Worm (Caenorhabditis elegans) whole organism, young adult: ENCODE measurements around the gene ZK105.13.

Source experiments
- B0261.1 ChIP-seq: sonication (generic microtip); optimal IDR thresholded peaks from 2 replicates; lab custom pipeline; 2016; ENCODE audit warnings: mild to moderate bottlenecking, missing genetic modification characterization, moderate library complexity, missing compliant biosample characterization
- B0336.3 ChIP-seq: fragments of 200-800 bp; sonication (Bioruptor generic); IDR thresholded peaks from 2 replicates; pipeline ENCODE4 v1.3.6; 2022; ENCODE audit warnings: missing genetic modification characterization, missing compliant biosample characterization
- C06A6.2 ChIP-seq: fragments of 200-800 bp; sonication (Bioruptor generic); conservative IDR thresholded peaks from 2 replicates; pipeline ENCODE4 v1.3.6; 2022; ENCODE audit warnings: missing genetic modification characterization, missing compliant biosample characterization
- F22D6.2 ChIP-seq: sonication (generic microtip); optimal IDR thresholded peaks from 2 replicates; lab custom pipeline; 2016; ENCODE audit warnings: mild to moderate bottlenecking, missing genetic modification characterization, missing compliant biosample characterization
- F39B2.1 ChIP-seq: fragments of 200-800 bp; sonication (Bioruptor generic); IDR thresholded peaks from 2 replicates; pipeline ENCODE4 v1.3.6; 2022; ENCODE audit warnings: missing genetic modification reagents, missing genetic modification characterization, missing compliant biosample characterization
- F49E8.2 ChIP-seq: sonication (generic microtip); optimal IDR thresholded peaks from 3 replicates; lab custom pipeline; 2017; ENCODE audit warnings: missing genetic modification characterization, mild to moderate bottlenecking, missing compliant biosample characterization, antibody characterized with exemption, moderate library complexity; ENCODE audit not compliant: insufficient read depth
- F57A8.1 ChIP-seq: fragments of 200-800 bp; sonication (Bioruptor generic); optimal IDR thresholded peaks from 2 replicates; lab custom pipeline; 2018; ENCODE audit warnings: mild to moderate bottlenecking, missing genetic modification characterization, moderate library complexity, missing compliant biosample characterization
- T07F8.4 ChIP-seq: sonication (generic microtip); optimal IDR thresholded peaks from 2 replicates; lab custom pipeline; 2016; ENCODE audit warnings: mild to moderate bottlenecking, missing genetic modification characterization, moderate library complexity, missing compliant biosample characterization
- Y56A3A.18 ChIP-seq: fragments of 200-800 bp; sonication (Bioruptor generic); IDR thresholded peaks from 2 replicates; pipeline ENCODE4 v1.3.6; 2022; ENCODE audit warnings: missing genetic modification reagents, missing genetic modification characterization, missing compliant biosample characterization
- ZK185.1 ChIP-seq: sonication (generic microtip); optimal IDR thresholded peaks from 2 replicates; lab custom pipeline; 2016; ENCODE audit warnings: mild to moderate bottlenecking, missing genetic modification characterization, missing compliant biosample characterization; ENCODE audit not compliant: poor library complexity, severe bottlenecking
- atf-7 ChIP-seq: sonication (generic microtip); optimal IDR thresholded peaks from 2 replicates; lab custom pipeline; 2017; ENCODE audit warnings: mild to moderate bottlenecking, missing genetic modification characterization, missing compliant biosample characterization
- bed-2 ChIP-seq: fragments of 200-800 bp; sonication (Bioruptor generic); IDR thresholded peaks from 2 replicates; pipeline ENCODE4 v1.3.6; 2022; ENCODE audit warnings: missing genetic modification reagents, missing genetic modification characterization, missing compliant biosample characterization
- ceh-58 ChIP-seq: fragments of 200-800 bp; sonication (Bioruptor generic); IDR thresholded peaks from 2 replicates; pipeline ENCODE4 v1.3.6; 2022; ENCODE audit warnings: missing genetic modification characterization, missing compliant biosample characterization
- egl-18 ChIP-seq: fragments of 200-800 bp; sonication (Bioruptor generic); IDR thresholded peaks from 2 replicates; pipeline ENCODE4 v1.3.6; 2022; ENCODE audit warnings: missing genetic modification reagents, missing genetic modification characterization, missing compliant biosample characterization
- egrh-3 ChIP-seq: fragments of 200-800 bp; sonication (Bioruptor generic); IDR thresholded peaks from 2 replicates; pipeline ENCODE4 v1.3.6; 2022; ENCODE audit warnings: missing genetic modification reagents, missing genetic modification characterization, missing compliant biosample characterization
- ets-4 ChIP-seq: fragments of 200-800 bp; sonication (Bioruptor generic); optimal IDR thresholded peaks from 2 replicates; lab custom pipeline; 2018; ENCODE audit warnings: mild to moderate bottlenecking, missing genetic modification characterization, missing compliant biosample characterization
- fkh-3 ChIP-seq: sonication (generic microtip); optimal IDR thresholded peaks from 2 replicates; lab custom pipeline; 2016; ENCODE audit warnings: mild to moderate bottlenecking, missing genetic modification characterization, missing compliant biosample characterization
- hlh-12 ChIP-seq: sonication (generic microtip); optimal IDR thresholded peaks from 2 replicates; lab custom pipeline; 2016; ENCODE audit warnings: missing genetic modification characterization, missing compliant biosample characterization
- hsf-1 ChIP-seq: fragments of 200-800 bp; sonication (Bioruptor generic); IDR thresholded peaks from 2 replicates; pipeline ENCODE4 v1.3.6; 2022; ENCODE audit warnings: missing genetic modification reagents, missing genetic modification characterization, missing compliant biosample characterization
- let-526 ChIP-seq: fragments of 200-800 bp; sonication (Bioruptor generic); IDR thresholded peaks from 2 replicates; pipeline ENCODE4 v1.3.6; 2022; ENCODE audit warnings: missing genetic modification reagents, missing genetic modification characterization, missing compliant biosample characterization
- let-607 ChIP-seq, 2 experiments: fragments of 200-800 bp in 1 of 2; sonication (Bioruptor generic) in 1 of 2; sonication (generic microtip) in 1 of 2; optimal IDR thresholded peaks; 2 replicates each; lab custom pipeline; 2016 to 2018; ENCODE audit warnings: mild to moderate bottlenecking in 2 of 2, missing compliant biosample characterization in 2 of 2, missing genetic modification characterization in 2 of 2, moderate library complexity in 2 of 2, missing genotype in 1 of 2
- madf-10 ChIP-seq: sonication (generic microtip); optimal IDR thresholded peaks from 2 replicates; lab custom pipeline; 2016; ENCODE audit warnings: mild to moderate bottlenecking, missing genetic modification characterization, missing compliant biosample characterization
- nhr-27 ChIP-seq: fragments of 200-800 bp; sonication (Bioruptor generic); optimal IDR thresholded peaks from 2 replicates; lab custom pipeline; 2018; ENCODE audit warnings: mild to moderate bottlenecking, missing genetic modification characterization, moderate library complexity, missing compliant biosample characterization
- nhr-80 ChIP-seq: sonication (generic microtip); optimal IDR thresholded peaks from 2 replicates; lab custom pipeline; 2016; ENCODE audit warnings: missing genetic modification characterization, missing compliant biosample characterization
- nhr-90 ChIP-seq: sonication (generic microtip); optimal IDR thresholded peaks from 2 replicates; lab custom pipeline; 2016; ENCODE audit warnings: missing genotype, mild to moderate bottlenecking, missing genetic modification characterization, missing compliant biosample characterization
- rcor-1 ChIP-seq: fragments of 200-800 bp; sonication (Bioruptor generic); IDR thresholded peaks from 2 replicates; pipeline ENCODE4 v1.3.6; 2022; ENCODE audit warnings: missing genetic modification reagents, missing genetic modification characterization, missing compliant biosample characterization
- rpc-1 ChIP-seq, 2 experiments: fragments of 150-350 bp in 1 of 2; sonication (generic microtip) in 1 of 2; optimal IDR thresholded peaks; 2 replicates each; lab custom pipeline; 2014 to 2018; ENCODE audit warnings: missing biosample characterization in 1 of 2, missing genetic modification characterization in 1 of 2, missing genetic modification reagents in 1 of 2, missing genotype in 1 of 2
- snpc-1.3 ChIP-seq: sonication (generic microtip); optimal IDR thresholded peaks from 2 replicates; lab custom pipeline; 2017; ENCODE audit warnings: missing genetic modification characterization, mild to moderate bottlenecking, missing compliant biosample characterization, antibody characterized with exemption, moderate library complexity, missing genotype, missing genetic modification reagents; ENCODE audit not compliant: insufficient read depth
- snpc-3.4 ChIP-seq: sonication (generic microtip); optimal IDR thresholded peaks from 2 replicates; lab custom pipeline; 2017; ENCODE audit warnings: missing genetic modification characterization, mild to moderate bottlenecking, missing compliant biosample characterization, antibody characterized with exemption, moderate library complexity, missing genotype, missing genetic modification reagents
- somi-1 ChIP-seq: fragments of 200-800 bp; sonication (Bioruptor generic); optimal IDR thresholded peaks from 2 replicates; lab custom pipeline; 2018; ENCODE audit warnings: mild to moderate bottlenecking, missing genetic modification characterization, missing compliant biosample characterization
- unc-62 ChIP-seq: fragments of 150-350 bp; optimal IDR thresholded peaks from 2 replicates; lab custom pipeline; 2014; ENCODE audit warnings: missing biosample characterization, missing genetic modification reagents, missing genetic modification characterization
- zim-3 ChIP-seq: sonication (generic microtip); optimal IDR thresholded peaks from 2 replicates; lab custom pipeline; 2017; ENCODE audit warnings: mild to moderate bottlenecking, missing genetic modification characterization, moderate library complexity, missing compliant biosample characterization
- ztf-22 ChIP-seq: fragments of 200-800 bp; sonication (Bioruptor generic); optimal IDR thresholded peaks from 2 replicates; lab custom pipeline; 2018; ENCODE audit warnings: mild to moderate bottlenecking, missing genetic modification characterization, moderate library complexity, missing compliant biosample characterization
- ztf-3 ChIP-seq: fragments of 200-800 bp; sonication (Bioruptor generic); optimal IDR thresholded peaks from 2 replicates; lab custom pipeline; 2018; ENCODE audit warnings: mild to moderate bottlenecking, missing genetic modification characterization, missing compliant biosample characterization

ZK105.13 gene

DNA sequence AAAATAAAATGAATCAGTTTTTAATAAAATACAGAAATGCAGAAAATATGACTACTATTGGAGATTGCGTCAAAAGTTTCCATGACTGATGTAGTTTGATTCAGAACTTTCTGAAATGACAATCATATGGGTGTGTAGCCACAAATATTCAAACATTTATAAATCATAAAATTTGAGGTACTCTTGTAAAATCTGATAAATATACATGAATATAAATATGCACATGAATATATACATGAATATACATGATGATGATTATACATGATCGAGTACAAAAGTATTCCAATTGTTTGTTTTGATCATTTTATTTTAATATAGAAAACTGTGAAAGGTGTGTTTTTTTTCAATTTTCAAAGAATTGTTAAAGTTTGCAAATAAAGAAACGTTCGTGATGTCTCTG is 41.6 kb upstream of the ZK105.13 start, which contains the start of gene T05B11.4:
Gene T05B11.4 (minus strand): TSS at position 101 of the 400 bp plus-strand sequence.
- TF ChIP-seq bed-2 (GFP tag; lab: Robert Waterston, UW) (no peak), B0336.3 (GFP tag; lab: Robert Waterston, UW) (no peak), madf-10 (no peak), ztf-22 (no peak), snpc-1.3 (tag; lab: Kevin White, UChicago) (no peak), let-526 (GFP tag; lab: Robert Waterston, UW) (no peak), egrh-3 (GFP tag; lab: Robert Waterston, UW) (no peak), rcor-1 (GFP tag; lab: Robert Waterston, UW) (no peak), ztf-3 (no peak), hsf-1 (no peak), let-607 (tag; optimal IDR thresholded peaks at IDR 0.05; lab: Kevin White, UChicago) (no peak), rpc-1 (optimal IDR thresholded peaks at IDR 0.05; lab: Kevin White, UChicago) (no peak), rpc-1 (tag; optimal IDR thresholded peaks at IDR 0.05; lab: Kevin White, UChicago) (no peak), Y56A3A.18 (GFP tag; lab: Robert Waterston, UW) (no peak), ZK185.1 (tag; lab: Kevin White, UChicago) (no peak), F49E8.2 (tag; lab: Kevin White, UChicago) (no peak), nhr-27 (tag; lab: Kevin White, UChicago) (no peak), zim-3 (tag; lab: Kevin White, UChicago) (no peak), snpc-3.4 (no peak), hlh-12 (no peak), C06A6.2 (GFP tag; lab: Robert Waterston, UW) (no peak)
- TF ChIP-seq, all 124 proteins: peak for 0

ce11 chrV:7749708-7750107 is 36.7 kb upstream of the ZK105.13 start:
- TF ChIP-seq T07F8.4: no peak
- no peak for TF ChIP-seq C06A6.2 (GFP tag; lab: Robert Waterston, UW)
- TF ChIP-seq let-607 (tag; optimal IDR thresholded peaks at IDR 0.05; lab: Kevin White, UChicago): peak; percentile 85 to 92
- no peak for TF ChIP-seq somi-1
- TF ChIP-seq ceh-58 (GFP tag; lab: Robert Waterston, UW): no peak
- TF ChIP-seq F22D6.2 (tag; lab: Kevin White, UChicago): no peak
- no peak for TF ChIP-seq F57A8.1 (GFP tag; lab: Kevin White, UChicago)
- TF ChIP-seq nhr-80 (tag; lab: Kevin White, UChicago): peak; percentile 62
- TF ChIP-seq fkh-3 (tag; lab: Kevin White, UChicago): no peak

DNA sequence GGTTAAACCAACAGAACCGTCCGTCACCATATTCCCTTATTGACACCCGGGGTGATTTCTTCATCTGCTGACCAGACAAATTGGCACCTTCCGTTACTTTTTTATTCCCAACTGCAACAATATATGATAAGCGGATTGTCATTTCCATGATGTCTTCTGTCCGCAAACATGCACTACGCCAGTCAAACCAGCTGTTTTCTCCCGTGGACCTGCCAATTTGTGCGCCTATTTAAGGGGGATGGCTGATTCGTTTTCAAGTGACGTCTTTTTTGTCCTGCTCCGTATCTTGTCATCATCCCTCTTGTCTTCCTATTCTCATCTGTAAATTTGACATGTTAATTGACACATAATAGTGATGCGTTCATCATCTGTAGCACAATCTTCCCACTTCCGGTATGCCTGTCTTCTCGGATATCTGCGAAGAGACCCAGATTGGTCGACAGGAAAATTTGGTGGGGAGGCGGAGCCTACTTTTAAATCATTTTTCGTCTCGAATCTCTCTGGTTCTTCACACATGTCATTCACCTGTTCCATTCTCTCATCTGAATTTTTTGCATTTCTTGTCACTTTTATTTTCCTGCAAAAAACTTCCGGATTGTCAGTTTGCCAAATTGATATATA is 35.1 kb upstream of the ZK105.13 start:
- peak; percentile 58 for TF ChIP-seq unc-62 (GFP tag; lab: Kevin White, UChicago)
- no peak for TF ChIP-seq egl-18 (GFP tag; lab: Robert Waterston, UW)
- TF ChIP-seq ets-4 (GFP tag; lab: Kevin White, UChicago): peak; percentile 79
- peak; percentile 3 for TF ChIP-seq nhr-90
- peak; percentile 67 for TF ChIP-seq ztf-22
- TF ChIP-seq atf-7 (tag; lab: Kevin White, UChicago): peak; percentile 87
- no peak for TF ChIP-seq F39B2.1 (GFP tag; lab: Robert Waterston, UW)
- no peak for TF ChIP-seq B0261.1
- peak; percentile 92 for TF ChIP-seq nhr-80 (tag; lab: Kevin White, UChicago)
- peak; percentile 90 to 94 for TF ChIP-seq let-607 (tag; optimal IDR thresholded peaks at IDR 0.05; lab: Kevin White, UChicago)
